Worm (Caenorhabditis elegans): ENCODE measurements around the gene srh-149.

ce11 chrV:15826110-15826509 lies 14.9 kb downstream of the srh-149 start, which contains the start of gene srbc-51:
- TF ChIP-seq W03F9.2 (tag; optimal IDR thresholded peaks at IDR 0.05): no peak
- TF ChIP-seq him-1 (tag; optimal IDR thresholded peaks at IDR 0.05): no peak
- no peak for TF ChIP-seq dao-5 (tag; optimal IDR thresholded peaks at IDR 0.05)
